Worm (Caenorhabditis elegans) whole organism, L2 larva: ENCODE results near the gene srh-100.

ENCODE experiments used
- aly-2 ChIP-seq: fragments of 150-350 bp; optimal IDR thresholded peaks from 2 replicates; lab custom pipeline; 2014; ENCODE audit warnings: missing biosample characterization, missing genetic modification characterization
- blmp-1 ChIP-seq: sonication (generic microtip); optimal IDR thresholded peaks from 2 replicates; lab custom pipeline; 2017; ENCODE audit warnings: missing genetic modification characterization, mild to moderate bottlenecking, missing compliant biosample characterization, antibody characterized with exemption, moderate library complexity; ENCODE audit not compliant: insufficient read depth
- lin-13 ChIP-seq: fragments of 150-350 bp; optimal IDR thresholded peaks from 2 replicates; lab custom pipeline; 2014; ENCODE audit warnings: missing biosample characterization, missing genetic modification reagents, missing genetic modification characterization
- nhr-10 ChIP-seq: sonication (generic microtip); optimal IDR thresholded peaks from 2 replicates; lab custom pipeline; 2017; ENCODE audit warnings: missing biosample characterization, missing genetic modification characterization
- nhr-11 ChIP-seq: fragments of 150-350 bp; optimal IDR thresholded peaks from 2 replicates; lab custom pipeline; 2014; ENCODE audit warnings: missing biosample characterization, missing genetic modification characterization
- sma-3 ChIP-seq: sonication (generic microtip); optimal IDR thresholded peaks from 2 replicates; lab custom pipeline; 2016; ENCODE audit warnings: missing genetic modification reagents, missing genetic modification characterization, missing compliant biosample characterization
- sma-9 ChIP-seq, 2 experiments: fragments of 150-350 bp in 1 of 2; sonication (generic microtip) in 1 of 2; optimal IDR thresholded peaks; 2 replicates each; lab custom pipeline; 2014 to 2016; ENCODE audit warnings: missing genetic modification characterization in 2 of 2, mild to moderate bottlenecking in 1 of 2, missing biosample characterization in 1 of 2, missing compliant biosample characterization in 1 of 2, missing genetic modification reagents in 1 of 2, moderate library complexity in 1 of 2

DNA sequence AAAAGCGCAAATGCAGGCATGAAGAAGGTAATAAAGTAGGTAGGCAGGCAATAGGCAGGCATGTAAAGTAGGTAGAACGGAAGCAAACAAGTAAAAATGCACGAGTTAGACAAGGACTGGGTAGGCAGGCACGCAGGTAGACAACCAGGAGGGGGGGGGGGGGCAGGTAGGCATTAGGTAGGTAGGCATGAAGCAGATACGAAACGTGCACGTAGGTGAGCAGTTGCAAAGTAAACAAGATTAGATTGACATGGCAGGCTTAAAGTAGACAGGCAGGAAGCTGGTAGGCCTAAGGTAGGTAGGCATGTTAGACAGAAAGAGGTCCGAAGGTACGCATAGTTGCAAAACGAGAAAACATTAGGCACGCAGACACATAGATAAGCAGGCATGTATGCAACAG is 35.5 kb downstream of the srh-100 start:
- no peak for TF ChIP-seq sma-3 (GFP tag; lab: Kevin White, UChicago)
- no peak for TF ChIP-seq sma-9 (GFP tag; optimal IDR thresholded peaks at IDR 0.05; lab: Kevin White, UChicago)
- no peak for TF ChIP-seq sma-9 (tag; optimal IDR thresholded peaks at IDR 0.05; lab: Kevin White, UChicago)
- no peak for TF ChIP-seq nhr-10 (tag; lab: Kevin White, UChicago)
- TF ChIP-seq lin-13 (GFP tag; lab: Kevin White, UChicago): no peak
- no peak for TF ChIP-seq nhr-11
- no peak for TF ChIP-seq blmp-1 (tag; lab: Kevin White, UChicago)
- no peak for TF ChIP-seq aly-2 (tag; lab: Kevin White, UChicago)
